Worm (Caenorhabditis elegans) whole organism, L2 larva: ENCODE results near the gene C53B7.3.
A peak's percentile ranks its signal among the peaks of the same experiment; 100 is the strongest.

ENCODE experiments used
- C34F6.9 ChIP-seq: fragments of 150-350 bp; optimal IDR thresholded peaks from 2 replicates; lab custom pipeline; 2014; ENCODE audit warnings: missing biosample characterization, missing genetic modification characterization
- F13H6.1 ChIP-seq: sonication (generic microtip); optimal IDR thresholded peaks from 2 replicates; lab custom pipeline; 2016; ENCODE audit warnings: missing genetic modification characterization, missing compliant biosample characterization
- R02D3.7 ChIP-seq: fragments of 150-350 bp; optimal IDR thresholded peaks from 2 replicates; lab custom pipeline; 2014; ENCODE audit warnings: missing biosample characterization, missing genetic modification characterization
- Y55F3AM.14 ChIP-seq: fragments of 200-800 bp; sonication (Bioruptor generic); optimal IDR thresholded peaks from 2 replicates; lab custom pipeline; 2018; ENCODE audit warnings: mild to moderate bottlenecking, missing genetic modification characterization, missing compliant biosample characterization
- ZK546.5 ChIP-seq: sonication (generic microtip); optimal IDR thresholded peaks from 2 replicates; lab custom pipeline; 2017; ENCODE audit warnings: missing biosample characterization, missing genetic modification characterization
- alr-1 ChIP-seq: fragments of 150-350 bp; optimal IDR thresholded peaks from 2 replicates; lab custom pipeline; 2014; ENCODE audit warnings: missing biosample characterization, missing genetic modification characterization
- aly-2 ChIP-seq: fragments of 150-350 bp; optimal IDR thresholded peaks from 2 replicates; lab custom pipeline; 2014; ENCODE audit warnings: missing biosample characterization, missing genetic modification characterization
- ama-1 ChIP-seq: fragments of 150-350 bp; optimal IDR thresholded peaks from 2 replicates; lab custom pipeline; 2018; ENCODE audit warnings: inconsistent platforms
- blmp-1 ChIP-seq: sonication (generic microtip); optimal IDR thresholded peaks from 2 replicates; lab custom pipeline; 2017; ENCODE audit warnings: missing genetic modification characterization, mild to moderate bottlenecking, missing compliant biosample characterization, antibody characterized with exemption, moderate library complexity; ENCODE audit not compliant: insufficient read depth
- ceh-16 ChIP-seq: fragments of 150-350 bp; optimal IDR thresholded peaks from 2 replicates; lab custom pipeline; 2014; ENCODE audit warnings: missing biosample characterization, missing genetic modification characterization
- ceh-82 ChIP-seq: fragments of 150-350 bp; optimal IDR thresholded peaks from 2 replicates; lab custom pipeline; 2014; ENCODE audit warnings: missing biosample characterization, missing genetic modification characterization
- crh-2 ChIP-seq: sonication (generic microtip); optimal IDR thresholded peaks from 2 replicates; lab custom pipeline; 2017; ENCODE audit warnings: missing biosample characterization, missing genetic modification characterization
- egl-27 ChIP-seq: sonication (generic microtip); optimal IDR thresholded peaks from 3 replicates; lab custom pipeline; 2017; ENCODE audit warnings: missing biosample characterization, missing genetic modification reagents, missing genetic modification characterization
- elt-1 ChIP-seq: fragments of 150-350 bp; optimal IDR thresholded peaks from 2 replicates; lab custom pipeline; 2014; ENCODE audit warnings: missing biosample characterization, missing genetic modification characterization
- fos-1 ChIP-seq: fragments of 150-350 bp; optimal IDR thresholded peaks from 2 replicates; lab custom pipeline; 2014; ENCODE audit warnings: missing biosample characterization, missing genetic modification characterization
- gmeb-1 ChIP-seq: fragments of 150-350 bp; optimal IDR thresholded peaks from 2 replicates; lab custom pipeline; 2014; ENCODE audit warnings: missing biosample characterization, missing genetic modification characterization
- lin-11 ChIP-seq: fragments of 150-350 bp; sonication (generic microtip); optimal IDR thresholded peaks from 2 replicates; lab custom pipeline; 2014; ENCODE audit warnings: missing biosample characterization, missing genetic modification characterization, inconsistent platforms, mixed read lengths
- lin-39 ChIP-seq: fragments of 150-350 bp; optimal IDR thresholded peaks from 2 replicates; lab custom pipeline; 2014; ENCODE audit warnings: missing biosample characterization, missing genetic modification reagents, missing genetic modification characterization
- lsy-2 ChIP-seq, 2 experiments: fragments of 150-350 bp in 1 of 2; sonication (generic microtip) in 1 of 2; optimal IDR thresholded peaks; 2 replicates each; lab custom pipeline; 2014 to 2017; ENCODE audit warnings: missing biosample characterization in 2 of 2, missing genetic modification characterization in 2 of 2
- mab-5 ChIP-seq: fragments of 150-350 bp; optimal IDR thresholded peaks from 2 replicates; lab custom pipeline; 2014; ENCODE audit warnings: missing biosample characterization, missing genetic modification characterization
- mbf-1 ChIP-seq: sonication (generic microtip); optimal IDR thresholded peaks from 2 replicates; lab custom pipeline; 2017; ENCODE audit warnings: missing biosample characterization, missing genetic modification characterization
- mdl-1 ChIP-seq, 2 experiments: fragments of 150-350 bp in 1 of 2; sonication (generic microtip) in 1 of 2; optimal IDR thresholded peaks; 2 replicates each; lab custom pipeline; 2017; ENCODE audit warnings: missing biosample characterization in 2 of 2, missing genetic modification characterization in 2 of 2
- nhr-10 ChIP-seq: sonication (generic microtip); optimal IDR thresholded peaks from 2 replicates; lab custom pipeline; 2017; ENCODE audit warnings: missing biosample characterization, missing genetic modification characterization
- nhr-11 ChIP-seq: fragments of 150-350 bp; optimal IDR thresholded peaks from 2 replicates; lab custom pipeline; 2014; ENCODE audit warnings: missing biosample characterization, missing genetic modification characterization
- nhr-12 ChIP-seq: fragments of 150-350 bp; optimal IDR thresholded peaks from 2 replicates; lab custom pipeline; 2014; ENCODE audit warnings: missing biosample characterization, missing genetic modification characterization
- nhr-129 ChIP-seq: fragments of 150-350 bp; optimal IDR thresholded peaks from 2 replicates; lab custom pipeline; 2014; ENCODE audit warnings: missing biosample characterization, missing genetic modification characterization
- nhr-21 ChIP-seq: fragments of 150-350 bp; optimal IDR thresholded peaks from 2 replicates; lab custom pipeline; 2014; ENCODE audit warnings: missing biosample characterization, missing genetic modification characterization
- nhr-23 ChIP-seq: fragments of 150-350 bp; optimal IDR thresholded peaks from 2 replicates; lab custom pipeline; 2014; ENCODE audit warnings: missing biosample characterization, missing genetic modification reagents, missing genetic modification characterization
- nhr-237 ChIP-seq: fragments of 150-350 bp; optimal IDR thresholded peaks from 2 replicates; lab custom pipeline; 2014; ENCODE audit warnings: missing biosample characterization, missing genetic modification characterization
- nhr-6 ChIP-seq: fragments of 150-350 bp; optimal IDR thresholded peaks from 2 replicates; lab custom pipeline; 2014; ENCODE audit warnings: missing biosample characterization, missing genetic modification characterization
- peb-1 ChIP-seq: fragments of 150-350 bp; optimal IDR thresholded peaks from 2 replicates; lab custom pipeline; 2014; ENCODE audit warnings: missing biosample characterization, missing genetic modification characterization
- sem-4 ChIP-seq: fragments of 150-350 bp; optimal IDR thresholded peaks from 2 replicates; lab custom pipeline; 2014; ENCODE audit warnings: missing biosample characterization, missing genetic modification reagents, missing genetic modification characterization
- skn-1 ChIP-seq: sonication (generic microtip); optimal IDR thresholded peaks from 2 replicates; lab custom pipeline; 2017; ENCODE audit warnings: missing biosample characterization, missing genetic modification characterization
- sma-9 ChIP-seq, 2 experiments: fragments of 150-350 bp in 1 of 2; sonication (generic microtip) in 1 of 2; optimal IDR thresholded peaks; 2 replicates each; lab custom pipeline; 2014 to 2016; ENCODE audit warnings: missing genetic modification characterization in 2 of 2, mild to moderate bottlenecking in 1 of 2, missing biosample characterization in 1 of 2, missing compliant biosample characterization in 1 of 2, missing genetic modification reagents in 1 of 2, moderate library complexity in 1 of 2
- snpc-4 ChIP-seq: fragments of 150-350 bp; optimal IDR thresholded peaks from 2 replicates; lab custom pipeline; 2014; ENCODE audit warnings: missing biosample characterization, missing genetic modification characterization
- unc-39 ChIP-seq: fragments of 150-350 bp; optimal IDR thresholded peaks from 2 replicates; lab custom pipeline; 2014; ENCODE audit warnings: missing biosample characterization, missing genetic modification characterization
- unc-55 ChIP-seq: fragments of 150-350 bp; sonication (generic microtip); optimal IDR thresholded peaks from 3 replicates; lab custom pipeline; 2014; ENCODE audit warnings: missing biosample characterization, missing genetic modification reagents, missing genetic modification characterization
- unc-62 ChIP-seq: fragments of 150-350 bp; optimal IDR thresholded peaks from 2 replicates; lab custom pipeline; 2014; ENCODE audit warnings: missing biosample characterization, missing genetic modification reagents, missing genetic modification characterization
- zag-1 ChIP-seq: fragments of 150-350 bp; optimal IDR thresholded peaks from 2 replicates; lab custom pipeline; 2014; ENCODE audit warnings: missing biosample characterization, missing genetic modification characterization
- ztf-1 ChIP-seq: fragments of 200-800 bp; sonication (Bioruptor generic); conservative IDR thresholded peaks from 2 replicates; pipeline ENCODE4 v1.3.6; 2022; ENCODE audit warnings: missing genetic modification characterization, missing compliant biosample characterization
- ztf-11 ChIP-seq: sonication (generic microtip); optimal IDR thresholded peaks from 2 replicates; lab custom pipeline; 2017; ENCODE audit warnings: missing biosample characterization, missing genetic modification characterization

Gene C53B7.3

DNA sequence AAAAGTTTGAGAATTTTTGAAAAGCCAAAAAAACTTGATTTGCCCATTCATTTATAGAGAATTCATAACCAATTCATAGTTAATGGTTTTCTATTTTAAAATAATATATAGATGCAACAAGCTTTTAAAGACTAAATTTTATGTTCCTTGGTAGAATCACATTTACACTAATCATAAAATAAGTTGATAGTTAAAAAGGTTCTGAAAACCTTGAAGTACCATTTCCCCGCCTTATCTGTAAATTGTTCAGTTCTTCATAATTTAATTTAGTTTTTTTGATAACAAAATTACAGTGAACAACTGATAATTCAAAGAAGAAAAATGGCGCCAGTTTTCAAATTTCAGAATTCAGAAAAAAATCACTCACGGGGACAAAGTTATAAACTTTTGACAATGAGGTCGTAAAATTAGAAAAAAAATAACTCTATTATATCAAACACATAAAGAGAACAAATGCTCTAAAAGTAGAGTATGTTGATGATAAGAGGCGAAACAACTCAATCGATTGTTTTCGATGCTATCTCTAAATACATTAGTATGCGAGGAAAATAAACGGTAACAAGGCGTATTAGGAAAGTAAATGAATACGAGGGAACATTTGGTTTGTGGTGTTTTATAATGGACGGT lies 40.8 kb downstream of the C53B7.3 start, which contains the start of gene F41C6.7:
F41C6.7 (minus strand) TSS at position 51 of the 627 bp plus-strand sequence.
- peak; percentile 23 for TF ChIP-seq fos-1 (tag; lab: Kevin White, UChicago)
- no peak for TF ChIP-seq lin-11 (tag; lab: Kevin White, UChicago)
- no peak for TF ChIP-seq F13H6.1

DNA sequence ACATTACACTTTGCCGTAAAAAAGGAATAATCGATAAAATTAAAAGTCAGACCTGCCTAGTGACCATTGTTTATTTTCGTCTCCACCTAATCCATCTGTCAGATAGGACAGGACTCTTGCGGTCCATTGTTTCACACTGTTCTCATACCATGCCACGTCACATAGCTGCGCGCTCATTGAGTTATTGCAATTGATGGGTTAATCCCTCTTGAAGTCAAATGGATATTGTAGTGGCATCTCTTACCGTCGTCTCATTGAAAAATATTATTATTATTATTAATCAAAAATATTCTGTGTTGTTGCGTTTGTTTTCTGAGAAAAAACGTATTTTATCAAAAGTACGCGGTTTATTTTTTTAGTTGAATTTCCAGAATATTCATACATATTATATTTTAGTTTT lies 43.7 kb downstream of the C53B7.3 start:
- no peak for TF ChIP-seq sma-9 (GFP tag; optimal IDR thresholded peaks at IDR 0.05; lab: Kevin White, UChicago)
- no peak for TF ChIP-seq sma-9 (tag; optimal IDR thresholded peaks at IDR 0.05; lab: Kevin White, UChicago)

DNA sequence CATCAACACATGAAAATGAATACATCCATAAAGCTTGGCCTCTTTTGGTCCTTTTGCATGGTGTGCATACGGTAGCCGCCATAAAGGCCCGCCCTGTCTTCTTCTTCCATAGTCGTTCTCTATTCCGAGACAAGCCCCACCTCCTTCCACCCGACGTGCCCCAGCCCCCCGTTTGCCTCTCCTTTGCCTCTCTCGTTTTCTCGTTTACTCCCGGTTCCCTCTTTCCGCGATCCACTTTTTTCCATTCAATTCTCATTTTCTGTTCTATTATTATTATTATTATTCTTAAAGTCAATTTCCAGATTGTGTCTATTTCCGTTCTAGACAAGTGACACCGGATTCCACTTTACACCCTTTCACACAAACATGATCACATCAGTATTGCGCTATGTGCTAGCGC lies 44.8 kb downstream of the C53B7.3 start, which contains the start of gene unc-6:
unc-6 (plus strand) TSS at position 301 of the 400 bp plus-strand sequence.
- no peak for TF ChIP-seq ZK546.5 (tag; lab: Kevin White, UChicago)
- no peak for TF ChIP-seq fos-1 (tag; lab: Kevin White, UChicago)
- no peak for TF ChIP-seq lin-11 (tag; lab: Kevin White, UChicago)
- no peak for TF ChIP-seq elt-1 (tag; lab: Kevin White, UChicago)
- no peak for TF ChIP-seq unc-62 (GFP tag; lab: Kevin White, UChicago)
- no peak for TF ChIP-seq gmeb-1 (tag; lab: Kevin White, UChicago)
- no peak for TF ChIP-seq R02D3.7
- no peak for TF ChIP-seq nhr-12
- TF ChIP-seq mbf-1, result no peak
- TF ChIP-seq nhr-11 (tag; lab: Kevin White, UChicago), result no peak
- TF ChIP-seq peb-1 (tag; lab: Kevin White, UChicago), result no peak
- TF ChIP-seq snpc-4 (tag; lab: Kevin White, UChicago), result no peak
- TF ChIP-seq crh-2 (tag; lab: Kevin White, UChicago), result no peak
- no peak for TF ChIP-seq unc-39 (tag; lab: Kevin White, UChicago)
- no peak for TF ChIP-seq blmp-1 (tag; lab: Kevin White, UChicago)
- TF ChIP-seq ceh-82 (tag; lab: Kevin White, UChicago), result no peak

DNA sequence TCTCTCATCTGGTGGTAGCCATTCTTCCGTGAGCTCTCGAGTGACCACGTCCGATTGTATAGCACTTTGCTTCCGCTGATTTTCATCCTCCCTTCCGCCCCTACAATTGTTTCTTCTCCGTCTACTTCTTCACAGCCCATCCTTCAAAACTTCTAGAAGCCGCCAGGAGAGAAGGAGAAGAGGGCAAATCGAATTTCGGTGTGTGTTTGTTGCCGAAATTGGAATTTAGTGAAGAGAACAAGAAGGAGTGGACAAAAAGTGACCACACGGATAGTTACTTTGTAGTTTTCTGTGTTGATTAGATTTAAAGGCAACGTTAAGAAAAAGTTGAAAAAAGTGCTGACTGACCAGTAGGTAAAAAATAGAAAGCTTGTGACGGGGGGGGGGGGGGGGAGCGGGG lies 48.5 kb downstream of the C53B7.3 start:
- TF ChIP-seq nhr-11 (tag; lab: Kevin White, UChicago), result no peak
- TF ChIP-seq F13H6.1, result peak; percentile 14
- TF ChIP-seq crh-2 (tag; lab: Kevin White, UChicago), result no peak
- no peak for TF ChIP-seq ZK546.5 (tag; lab: Kevin White, UChicago)
- TF ChIP-seq C34F6.9 (tag; lab: Kevin White, UChicago), result no peak
- TF ChIP-seq nhr-23, result no peak
- TF ChIP-seq blmp-1 (tag; lab: Kevin White, UChicago), result no peak
- TF ChIP-seq mdl-1 (tag; optimal IDR thresholded peaks at IDR 0.05; lab: Kevin White, UChicago), result no peak

DNA sequence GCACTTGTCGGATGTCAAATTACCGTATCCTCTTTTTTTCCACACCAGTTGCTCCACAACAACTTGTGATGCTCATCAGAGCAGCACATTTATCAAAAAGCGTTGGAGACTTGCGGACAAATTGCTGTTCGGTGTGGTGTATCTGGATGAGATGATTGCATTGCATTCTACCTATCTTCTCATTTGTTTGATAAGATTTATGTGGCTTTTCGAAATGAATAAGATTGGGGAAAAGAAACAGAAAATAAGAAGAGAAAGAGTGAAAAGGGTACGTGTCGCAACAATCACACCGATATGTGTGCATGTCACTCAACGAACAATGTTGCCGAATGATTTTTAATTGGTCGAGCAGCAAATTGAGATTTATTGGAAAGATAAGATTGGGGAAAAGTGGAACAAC lies 49.5 kb downstream of the C53B7.3 start:
- TF ChIP-seq snpc-4 (tag; lab: Kevin White, UChicago) (no peak), R02D3.7 (no peak), F13H6.1 (peak; percentile 39), nhr-10 (tag; lab: Kevin White, UChicago) (no peak), nhr-21 (no peak), ztf-11 (tag; lab: Kevin White, UChicago) (no peak), mab-5 (peak; percentile 55), ztf-1 (GFP tag; lab: Robert Waterston, UW) (no peak), alr-1 (tag; lab: Kevin White, UChicago) (no peak), unc-55 (GFP tag; lab: Kevin White, UChicago) (no peak), sma-9 (GFP tag; optimal IDR thresholded peaks at IDR 0.05; lab: Kevin White, UChicago) (no peak), sma-9 (tag; optimal IDR thresholded peaks at IDR 0.05; lab: Kevin White, UChicago) (no peak), elt-1 (tag; lab: Kevin White, UChicago) (no peak), blmp-1 (tag; lab: Kevin White, UChicago) (no peak), nhr-237 (tag; lab: Kevin White, UChicago) (no peak), ceh-16 (tag; lab: Kevin White, UChicago) (no peak), lin-11 (tag; lab: Kevin White, UChicago) (no peak), nhr-23 (no peak), sem-4 (tag; lab: Kevin White, UChicago) (peak; percentile 36), mdl-1 (tag; optimal IDR thresholded peaks at IDR 0.05; lab: Kevin White, UChicago) (no peak), lsy-2 (tag; optimal IDR thresholded peaks at IDR 0.05; lab: Kevin White, UChicago) (peak in 1 of 2 experiments; percentile 68), nhr-129 (peak; percentile 17), egl-27 (tag; lab: Kevin White, UChicago) (no peak), skn-1 (tag; lab: Kevin White, UChicago) (no peak), Y55F3AM.14 (no peak), ceh-82 (tag; lab: Kevin White, UChicago) (no peak), aly-2 (no peak), ZK546.5 (tag; lab: Kevin White, UChicago) (no peak), fos-1 (tag; lab: Kevin White, UChicago) (no peak), unc-62 (GFP tag; lab: Kevin White, UChicago) (no peak), nhr-12 (no peak), nhr-6 (tag; lab: Kevin White, UChicago) (no peak), peb-1 (tag; lab: Kevin White, UChicago) (no peak), lin-39 (tag; lab: Kevin White, UChicago) (peak; percentile 6), nhr-11 (tag; lab: Kevin White, UChicago) (no peak), unc-39 (tag; lab: Kevin White, UChicago) (no peak), ama-1 (no peak), zag-1 (tag; lab: Kevin White, UChicago) (no peak)
- TF ChIP-seq, all 48 proteins: peak for 6
